Fruit fly (Drosophila melanogaster) whole organism, embryonic: Measurements from ENCODE around the gene galectin.

Source experiments
- Asciz ChIP-seq: fragments of 200-800 bp; sonication (Bioruptor generic); optimal IDR thresholded peaks from 2 replicates; lab custom pipeline; 2017; ENCODE audit warnings: missing biosample characterization, mild to moderate bottlenecking, missing genetic modification characterization, missing genetic modification reagents
- Atf-2 ChIP-seq: fragments of 200-800 bp; sonication (Bioruptor generic); optimal IDR thresholded peaks from 2 replicates; lab custom pipeline; 2016; ENCODE audit warnings: missing biosample characterization, missing genetic modification characterization
- Atf6 ChIP-seq: fragments of 200-800 bp; sonication (Bioruptor generic); IDR thresholded peaks from 2 replicates; pipeline ENCODE4 v1.3.6; 2022; ENCODE audit warnings: missing biosample characterization, missing genetic modification characterization
- Bdp1 ChIP-seq: fragments of 200-800 bp; sonication (Bioruptor generic); optimal IDR thresholded peaks from 3 replicates; lab custom pipeline; 2016; ENCODE audit warnings: missing biosample characterization, missing genetic modification characterization
- CG11398 ChIP-seq: fragments of 200-800 bp; sonication (Bioruptor generic); optimal IDR thresholded peaks from 2 replicates; lab custom pipeline; 2016; ENCODE audit warnings: missing biosample characterization, missing genetic modification characterization
- CG12769 ChIP-seq: fragments of 200-800 bp; sonication (Bioruptor generic); optimal IDR thresholded peaks from 2 replicates; lab custom pipeline; 2019; ENCODE audit warnings: missing biosample characterization, mild to moderate bottlenecking, missing genetic modification characterization, moderate library complexity
- CG15073 ChIP-seq: fragments of 200-800 bp; sonication (Bioruptor generic); optimal IDR thresholded peaks from 2 replicates; lab custom pipeline; 2016; ENCODE audit warnings: missing biosample characterization, missing genetic modification characterization
- CG15514 ChIP-seq: fragments of 200-800 bp; sonication (Bioruptor generic); optimal IDR thresholded peaks from 3 replicates; lab custom pipeline; 2017; ENCODE audit warnings: missing biosample characterization, missing genetic modification characterization, mild to moderate bottlenecking, moderate library complexity, missing genetic modification reagents
- CG1647 ChIP-seq: fragments of 200-800 bp; sonication (Bioruptor generic); optimal IDR thresholded peaks from 3 replicates; lab custom pipeline; 2016; ENCODE audit warnings: missing biosample characterization, missing genetic modification characterization
- CG18262 ChIP-seq: fragments of 200-800 bp; optimal IDR thresholded peaks from 3 replicates; lab custom pipeline; 2019; ENCODE audit warnings: missing biosample characterization, mild to moderate bottlenecking, missing genetic modification characterization, moderate library complexity
- CG1832 ChIP-seq: fragments of 200-800 bp; sonication (Bioruptor generic); optimal IDR thresholded peaks from 2 replicates; lab custom pipeline; 2017; ENCODE audit warnings: missing biosample characterization, mild to moderate bottlenecking, missing genetic modification characterization, inconsistent platforms
- CG2678 ChIP-seq: fragments of 200-800 bp; sonication (Bioruptor generic); optimal IDR thresholded peaks from 3 replicates; lab custom pipeline; 2019; ENCODE audit warnings: missing biosample characterization, mild to moderate bottlenecking, missing genetic modification characterization, moderate library complexity
- CG33557 ChIP-seq: fragments of 200-800 bp; sonication (Bioruptor generic); optimal IDR thresholded peaks from 2 replicates; lab custom pipeline; 2019; ENCODE audit warnings: missing biosample characterization, mild to moderate bottlenecking, missing genetic modification characterization, moderate library complexity
- CG34376 ChIP-seq: fragments of 200-800 bp; sonication (Bioruptor generic); optimal IDR thresholded peaks from 2 replicates; lab custom pipeline; 2018; ENCODE audit warnings: missing biosample characterization, mild to moderate bottlenecking, missing genetic modification characterization
- CG4282 ChIP-seq: fragments of 200-800 bp; sonication (Bioruptor generic); optimal IDR thresholded peaks from 2 replicates; lab custom pipeline; 2016; ENCODE audit warnings: missing biosample characterization, missing genetic modification characterization
- CG4424 ChIP-seq: fragments of 200-800 bp; sonication (Bioruptor generic); optimal IDR thresholded peaks from 3 replicates; lab custom pipeline; 2016; ENCODE audit warnings: missing biosample characterization, missing genetic modification characterization
- CG6272 ChIP-seq: fragments of 200-800 bp; sonication (Bioruptor generic); IDR thresholded peaks from 2 replicates; pipeline ENCODE4 v1.3.6; 2022; ENCODE audit warnings: missing biosample characterization, missing genetic modification characterization
- CG7271 ChIP-seq: fragments of 200-800 bp; sonication (Bioruptor generic); optimal IDR thresholded peaks from 2 replicates; lab custom pipeline; 2018; ENCODE audit warnings: missing biosample characterization, mild to moderate bottlenecking, missing genetic modification characterization, moderate library complexity
- CG7839 ChIP-seq: fragments of 200-800 bp; sonication (Bioruptor generic); optimal IDR thresholded peaks from 3 replicates; lab custom pipeline; 2018; ENCODE audit warnings: missing biosample characterization, mild to moderate bottlenecking, missing genetic modification characterization, moderate library complexity
- CG8388 ChIP-seq: fragments of 200-800 bp; sonication (Bioruptor generic); optimal IDR thresholded peaks from 2 replicates; lab custom pipeline; 2019; ENCODE audit warnings: missing biosample characterization, mild to moderate bottlenecking, missing genetic modification characterization, moderate library complexity
- CG8765 ChIP-seq: fragments of 200-800 bp; sonication (Bioruptor generic); IDR thresholded peaks from 2 replicates; pipeline ENCODE4 v1.3.6; 2022; ENCODE audit warnings: missing biosample characterization, missing genetic modification characterization
- CHES-1-like ChIP-seq: fragments of 200-800 bp; sonication (Bioruptor generic); optimal IDR thresholded peaks from 2 replicates; lab custom pipeline; 2016; ENCODE audit warnings: missing biosample characterization, missing genetic modification characterization
- Fer2 ChIP-seq: fragments of 200-800 bp; sonication (Bioruptor generic); optimal IDR thresholded peaks from 2 replicates; lab custom pipeline; 2018; ENCODE audit warnings: missing biosample characterization, mild to moderate bottlenecking, missing genetic modification characterization, moderate library complexity
- Fer3 ChIP-seq: fragments of 200-800 bp; sonication (Bioruptor generic); optimal IDR thresholded peaks from 2 replicates; lab custom pipeline; 2018; ENCODE audit warnings: missing biosample characterization, mild to moderate bottlenecking, missing genetic modification characterization, moderate library complexity
- Hr51 ChIP-seq, 2 experiments: fragments of 200-800 bp; sonication (Bioruptor generic); optimal IDR thresholded peaks; 2 replicates in 1 of 2; 3 replicates in 1 of 2; lab custom pipeline; 2016 to 2018; ENCODE audit warnings: missing biosample characterization in 2 of 2, missing genetic modification characterization in 2 of 2, mild to moderate bottlenecking in 1 of 2, moderate library complexity in 1 of 2
- Jarid2 ChIP-seq: fragments of 200-800 bp; sonication (Bioruptor generic); optimal IDR thresholded peaks from 3 replicates; lab custom pipeline; 2017; ENCODE audit warnings: mild to moderate bottlenecking, missing biosample characterization, missing genetic modification reagents, missing genetic modification characterization
- MBD-R2 ChIP-seq: fragments of 200-800 bp; sonication (Bioruptor generic); IDR thresholded peaks from 2 replicates; pipeline ENCODE4 v1.3.6; 2022; ENCODE audit warnings: missing biosample characterization, missing genetic modification characterization
- Opbp ChIP-seq: fragments of 200-800 bp; sonication (Bioruptor generic); IDR thresholded peaks from 3 replicates; pipeline ENCODE4 v1.3.6; 2022; ENCODE audit warnings: missing biosample characterization, missing genetic modification characterization; ENCODE audit not compliant: partially characterized antibody
- PHDP ChIP-seq: fragments of 200-800 bp; sonication (Bioruptor generic); optimal IDR thresholded peaks from 3 replicates; lab custom pipeline; 2018; ENCODE audit warnings: missing biosample characterization, mild to moderate bottlenecking, missing genetic modification characterization, moderate library complexity
- Ravus ChIP-seq: fragments of 200-800 bp; sonication (Bioruptor generic); IDR thresholded peaks from 2 replicates; pipeline ENCODE4 v1.3.6; 2022; ENCODE audit warnings: missing biosample characterization, missing genetic modification characterization
- chinmo ChIP-seq: fragments of 200-800 bp; sonication (Bioruptor generic); IDR thresholded peaks from 4 replicates; pipeline ENCODE4 v1.3.6; 2022; ENCODE audit warnings: missing biosample characterization, missing genetic modification characterization; ENCODE audit not compliant: partially characterized antibody
- cwo ChIP-seq: fragments of 200-800 bp; sonication (Bioruptor generic); optimal IDR thresholded peaks from 3 replicates; lab custom pipeline; 2017; ENCODE audit warnings: missing biosample characterization, missing genetic modification characterization, mild to moderate bottlenecking, moderate library complexity, missing genetic modification reagents
- gt ChIP-seq: fragments of 200-800 bp; sonication (Bioruptor generic); IDR thresholded peaks from 2 replicates; pipeline ENCODE4 v1.3.6; 2022; ENCODE audit warnings: missing biosample characterization, missing genetic modification characterization
- h ChIP-seq: fragments of >200 bp; optimal IDR thresholded peaks from 2 replicates; lab custom pipeline; 2017
- hb ChIP-seq: fragments of 200-800 bp; sonication (Bioruptor generic); IDR thresholded peaks from 3 replicates; pipeline ENCODE4 v1.3.6; 2022; ENCODE audit warnings: missing biosample characterization, missing genetic modification characterization; ENCODE audit not compliant: partially characterized antibody
- hbn ChIP-seq: fragments of 200-800 bp; sonication (Bioruptor generic); IDR thresholded peaks from 2 replicates; pipeline ENCODE4 v1.3.6; 2022; ENCODE audit warnings: missing biosample characterization, missing genetic modification characterization; ENCODE audit not compliant: partially characterized antibody
- her ChIP-seq: fragments of 200-800 bp; sonication (Bioruptor generic); optimal IDR thresholded peaks from 2 replicates; lab custom pipeline; 2016; ENCODE audit warnings: missing biosample characterization, missing genetic modification characterization
- insv ChIP-seq, 2 experiments: fragments of 200-800 bp; sonication (Bioruptor generic); optimal IDR thresholded peaks; 3 replicates each; lab custom pipeline; 2016 to 2018; ENCODE audit warnings: missing biosample characterization in 2 of 2, missing genetic modification characterization in 2 of 2
- jing ChIP-seq: fragments of 200-800 bp; sonication (Bioruptor generic); optimal IDR thresholded peaks from 2 replicates; lab custom pipeline; 2018; ENCODE audit warnings: missing biosample characterization, mild to moderate bottlenecking, missing genetic modification characterization
- oc ChIP-seq: fragments of 200-800 bp; sonication (Bioruptor generic); optimal IDR thresholded peaks from 2 replicates; lab custom pipeline; 2018; ENCODE audit warnings: missing biosample characterization, mild to moderate bottlenecking, missing genetic modification characterization, moderate library complexity
- odd ChIP-seq: fragments of 200-800 bp; sonication (Bioruptor generic); optimal IDR thresholded peaks from 2 replicates; lab custom pipeline; 2017; ENCODE audit warnings: missing biosample characterization, mild to moderate bottlenecking, missing genetic modification characterization
- peb ChIP-seq: fragments of 200-800 bp; sonication (Bioruptor generic); IDR thresholded peaks from 2 replicates; pipeline ENCODE4 v1.3.6; 2022; ENCODE audit warnings: missing biosample characterization, missing genetic modification characterization
- scrt ChIP-seq: fragments of 200-800 bp; sonication (Bioruptor generic); optimal IDR thresholded peaks from 2 replicates; lab custom pipeline; 2018; ENCODE audit warnings: missing biosample characterization, mild to moderate bottlenecking, missing genetic modification characterization, moderate library complexity
- sr ChIP-seq: fragments of 200-800 bp; sonication (Bioruptor generic); IDR thresholded peaks from 3 replicates; pipeline ENCODE4 v1.3.6; 2022; ENCODE audit warnings: missing biosample characterization, missing genetic modification characterization
- sug ChIP-seq: fragments of 200-800 bp; optimal IDR thresholded peaks from 2 replicates; lab custom pipeline; 2019; ENCODE audit warnings: missing biosample characterization, mild to moderate bottlenecking, missing genetic modification characterization, moderate library complexity
- tio ChIP-seq: fragments of 200-800 bp; sonication (Bioruptor generic); optimal IDR thresholded peaks from 2 replicates; lab custom pipeline; 2017; ENCODE audit warnings: missing biosample characterization, missing genetic modification characterization, inconsistent platforms
- toy ChIP-seq: fragments of 200-800 bp; sonication (Bioruptor generic); IDR thresholded peaks from 2 replicates; pipeline ENCODE4 v1.3.6; 2022; ENCODE audit warnings: missing biosample characterization, missing genetic modification characterization
- zen2 ChIP-seq: fragments of 200-800 bp; sonication (Bioruptor generic); IDR thresholded peaks from 3 replicates; pipeline ENCODE4 v1.3.6; 2022; ENCODE audit warnings: missing biosample characterization, missing genetic modification characterization; ENCODE audit not compliant: partially characterized antibody

Gene galectin

DNA sequence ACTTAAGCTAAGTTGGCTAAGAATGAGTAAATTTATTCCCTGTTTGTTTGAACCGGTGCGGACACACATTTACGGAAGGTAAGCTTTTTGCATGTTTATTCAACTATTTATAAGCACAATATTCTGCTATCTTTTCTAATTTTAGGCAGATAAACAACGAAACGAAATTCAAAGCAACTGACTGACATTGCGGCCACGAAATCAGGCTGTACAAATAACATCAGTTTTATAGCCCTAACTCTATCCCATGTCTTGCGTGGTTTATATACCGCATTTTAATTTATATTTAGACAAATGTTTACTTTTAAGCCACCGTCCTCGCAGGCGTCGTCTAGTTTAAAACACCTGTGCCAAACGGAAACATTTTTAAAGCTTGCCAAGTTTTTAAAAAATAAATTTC lies 13.5 kb downstream of the galectin start (continued):
- TF ChIP-seq CG15514 (GFP tag; lab: Kevin White, UChicago) (peak; percentile 41), scrt (GFP tag; lab: Kevin White, UChicago) (peak; percentile 7), gt (no peak), CG12769 (peak; percentile 47), odd (peak; percentile 35), toy (GFP tag; lab: Robert Waterston, UW) (no peak), CG2678 (peak; percentile 50), PHDP (tag; lab: Kevin White, UChicago) (peak; percentile 44), hb (GFP tag; lab: Robert Waterston, UW) (no peak), Jarid2 (GFP tag; lab: Kevin White, UChicago) (no peak), Fer3 (peak; percentile 38), jing (GFP tag; lab: Kevin White, UChicago) (no peak), Fer2 (tag; lab: Kevin White, UChicago) (peak; percentile 20), cwo (GFP tag; lab: Kevin White, UChicago) (peak; percentile 8), zen2 (GFP tag; lab: Robert Waterston, UW) (no peak), h (lab: Kevin White, UChicago) (no peak), CG33557 (GFP tag; lab: Kevin White, UChicago) (no peak), CG15073 (no peak), Bdp1 (no peak)

DNA sequence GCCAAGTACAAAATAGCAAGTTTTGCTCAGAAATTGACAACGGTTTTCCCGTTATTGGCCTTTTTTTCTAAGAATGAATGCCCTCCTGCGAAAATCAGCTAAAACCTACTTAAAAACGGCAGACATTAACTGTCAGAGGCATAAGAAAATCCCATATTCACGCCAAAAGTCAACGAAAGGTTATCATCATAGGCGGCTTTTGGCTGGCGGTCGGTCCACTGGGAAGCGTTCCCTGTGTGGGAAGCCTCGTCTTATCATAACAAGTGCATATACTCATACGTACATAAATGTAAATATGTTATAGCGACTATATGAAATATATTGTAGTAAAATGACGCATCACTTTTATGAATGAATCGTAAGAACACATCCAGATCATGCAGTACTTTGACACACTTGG lies 14.1 kb downstream of the galectin start:
- TF ChIP-seq scrt (GFP tag; lab: Kevin White, UChicago) (no peak), chinmo (GFP tag; lab: Robert Waterston, UW) (0 out of 4 replicates have a peak, but pooled peaks have one; percentile 10), sug (tag; lab: Kevin White, UChicago) (peak; percentile 76), Atf6 (GFP tag; lab: Robert Waterston, UW) (no peak), CG34376 (GFP tag; lab: Kevin White, UChicago) (peak; percentile 6)

DNA sequence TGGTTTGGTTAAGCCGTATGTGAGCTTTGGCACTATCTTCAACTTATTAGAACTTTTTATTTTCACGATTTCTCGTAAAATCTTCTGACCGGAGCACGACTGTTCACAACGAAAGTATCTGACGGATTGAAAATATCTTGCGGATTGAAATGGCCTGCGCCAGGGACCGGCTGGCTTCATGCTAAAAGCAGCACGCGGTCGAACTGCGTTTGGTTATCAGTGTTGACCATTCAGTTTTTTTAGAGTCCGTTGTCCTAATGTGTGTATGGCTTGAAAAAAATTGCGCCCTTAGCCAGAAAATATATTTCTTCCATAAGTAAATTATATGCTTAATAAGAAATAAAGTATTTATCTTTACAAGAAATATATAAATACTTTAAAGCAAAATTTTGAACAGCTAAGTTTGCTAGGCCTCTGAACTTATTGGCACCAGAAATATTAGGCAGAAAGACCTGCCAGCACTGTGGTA lies 15.7 kb downstream of the galectin start, which contains the start of gene net:
Gene net, minus strand, starts transcription at position 133 of the 469 bp plus-strand sequence.
- TF ChIP-seq Atf-2 (GFP tag; lab: Kevin White, UChicago) (no peak), CG1832 (GFP tag; lab: Kevin White, UChicago) (no peak), CG8388 (GFP tag; lab: Kevin White, UChicago) (peak; percentile 53), CG8765 (GFP tag; lab: Robert Waterston, UW) (no peak), Ravus (no peak), hbn (GFP tag; lab: Robert Waterston, UW) (no peak), CG6272 (GFP tag; lab: Robert Waterston, UW) (no peak; the same call in 1 of the 2 replicates), CHES-1-like (GFP tag; lab: Kevin White, UChicago) (no peak), Hr51 (GFP tag; optimal IDR thresholded peaks at IDR 0.05; lab: Kevin White, UChicago) (peak in 1 of 2 experiments; percentile 72), MBD-R2 (GFP tag; lab: Robert Waterston, UW) (peak; percentile 45; the same call in 1 of the 2 replicates), CG1647 (GFP tag; lab: Kevin White, UChicago) (no peak), tio (GFP tag; lab: Kevin White, UChicago) (no peak), oc (no peak), CG4424 (GFP tag; lab: Kevin White, UChicago) (peak; percentile 53), insv (GFP tag; optimal IDR thresholded peaks at IDR 0.05; lab: Kevin White, UChicago) (peak in 1 of 2 experiments; percentile 52), CG18262 (tag; lab: Kevin White, UChicago) (peak; percentile 73), her (peak; percentile 1), peb (GFP tag; lab: Robert Waterston, UW) (no peak), CG7839 (peak; percentile 84), Opbp (GFP tag; lab: Robert Waterston, UW) (no peak), CG11398 (no peak), sr (GFP tag; lab: Robert Waterston, UW) (no peak), Asciz (GFP tag; lab: Kevin White, UChicago) (peak; percentile 48), CG7271 (tag; lab: Kevin White, UChicago) (no peak), CG4282 (no peak)
